Fruit fly (Drosophila melanogaster): Measurements from ENCODE around the gene Srp54.

Gene Srp54

dm6 chr2L:9948520-9948858, 35.8 kb downstream of the Srp54 start:
- TF ChIP-seq CG31627 (GFP tag; optimal IDR thresholded peaks at IDR 0.05) (no peak), Hr39 (GFP tag; optimal IDR thresholded peaks at IDR 0.05) (no peak), CG11902 (GFP tag; optimal IDR thresholded peaks at IDR 0.05) (no peak), Lpt (GFP tag; optimal IDR thresholded peaks at IDR 0.05) (no peak), CG32006 (GFP tag; optimal IDR thresholded peaks at IDR 0.05) (no peak), Sox15 (GFP tag; optimal IDR thresholded peaks at IDR 0.05) (no peak), spab (GFP tag; optimal IDR thresholded peaks at IDR 0.05) (no peak), Eip78C (GFP tag) (no peak), fd85E (GFP tag; optimal IDR thresholded peaks at IDR 0.05) (no peak), svp (GFP tag) (peak; percentile 89), CG15336 (GFP tag; IDR thresholded peaks at IDR 0.05) (no peak), Ets21C (GFP tag; optimal IDR thresholded peaks at IDR 0.05) (no peak), CG8319 (GFP tag; optimal IDR thresholded peaks at IDR 0.05) (no peak), esn (GFP tag; optimal IDR thresholded peaks at IDR 0.05) (no peak), CG6808 (GFP tag; optimal IDR thresholded peaks at IDR 0.05) (peak; percentile 0)

- TF ChIP-seq net (GFP tag; optimal IDR thresholded peaks at IDR 0.05) = peak; percentile 29
- peak; percentile 3 for TF ChIP-seq Sox14 (GFP tag; optimal IDR thresholded peaks at IDR 0.05)
- TF ChIP-seq CG6854 (GFP tag; optimal IDR thresholded peaks at IDR 0.05) = peak; percentile 10
- TF ChIP-seq Smox (GFP tag; optimal IDR thresholded peaks at IDR 0.05) = no peak
- no peak for TF ChIP-seq fd85E (GFP tag; optimal IDR thresholded peaks at IDR 0.05)
- no peak for TF ChIP-seq CG15336 (GFP tag; IDR thresholded peaks at IDR 0.05)
- TF ChIP-seq Eip93F (GFP tag; optimal IDR thresholded peaks at IDR 0.05) = no peak
- no peak for TF ChIP-seq CG6163 (GFP tag; IDR thresholded peaks at IDR 0.05)
- TF ChIP-seq CG4318 (GFP tag; optimal IDR thresholded peaks at IDR 0.05) = no peak
- no peak for TF ChIP-seq spab (GFP tag; optimal IDR thresholded peaks at IDR 0.05)
- peak; percentile 31; the same call in 1 of the 3 replicates for TF ChIP-seq eg (GFP tag; IDR thresholded peaks at IDR 0.05)
- peak; percentile 60 for TF ChIP-seq svp (GFP tag)
- no peak for TF ChIP-seq CG11902 (GFP tag; optimal IDR thresholded peaks at IDR 0.05)
- no peak for TF ChIP-seq CG7368 (GFP tag; optimal IDR thresholded peaks at IDR 0.05)
- TF ChIP-seq OdsH (GFP tag; optimal IDR thresholded peaks at IDR 0.05) = no peak
- no peak for TF ChIP-seq esn (GFP tag; optimal IDR thresholded peaks at IDR 0.05)
- no peak for TF ChIP-seq salr (GFP tag; optimal IDR thresholded peaks at IDR 0.05)
- TF ChIP-seq Ets96B (tag; optimal IDR thresholded peaks at IDR 0.05) = no peak
- TF ChIP-seq fd59A (GFP tag; optimal IDR thresholded peaks at IDR 0.05) = no peak
- no peak for TF ChIP-seq fkh (GFP tag; optimal IDR thresholded peaks at IDR 0.05)
- no peak for TF ChIP-seq Sox15 (GFP tag; optimal IDR thresholded peaks at IDR 0.05)
- no peak for TF ChIP-seq acj6 (GFP tag; optimal IDR thresholded peaks at IDR 0.05)
- no peak for TF ChIP-seq dac (GFP tag; optimal IDR thresholded peaks at IDR 0.05)
- TF ChIP-seq CG8319 (GFP tag; optimal IDR thresholded peaks at IDR 0.05) = no peak
- TF ChIP-seq Ets21C (GFP tag; optimal IDR thresholded peaks at IDR 0.05) = no peak
- TF ChIP-seq dsx (GFP tag; optimal IDR thresholded peaks at IDR 0.05; ENCODE audit: poor library complexity, severe bottlenecking) = no peak
- peak; percentile 34 for TF ChIP-seq Eip78C (GFP tag)
- no peak for TF ChIP-seq Blimp-1 (GFP tag; optimal IDR thresholded peaks at IDR 0.05)
- TF ChIP-seq CG8632 (GFP tag; optimal IDR thresholded peaks at IDR 0.05) = no peak
- TF ChIP-seq CG9139 (GFP tag; optimal IDR thresholded peaks at IDR 0.05) = peak; percentile 36
- peak; percentile 4 for TF ChIP-seq CG3919 (GFP tag; optimal IDR thresholded peaks at IDR 0.05)
- TF ChIP-seq CG6808 (GFP tag; optimal IDR thresholded peaks at IDR 0.05) = peak; percentile 16
- peak; percentile 75 for TF ChIP-seq CG6276 (GFP tag; optimal IDR thresholded peaks at IDR 0.05)
- no peak for TF ChIP-seq CG34406 (GFP tag; optimal IDR thresholded peaks at IDR 0.05)
- no peak for TF ChIP-seq achi (GFP tag; optimal IDR thresholded peaks at IDR 0.05)
- no peak for TF ChIP-seq Eip75B (GFP tag; optimal IDR thresholded peaks at IDR 0.05)
- no peak for TF ChIP-seq CG11294 (GFP tag; IDR thresholded peaks at IDR 0.05)
- no peak for TF ChIP-seq Met (GFP tag; optimal IDR thresholded peaks at IDR 0.05)
- peak; percentile 46 to 49 for TF ChIP-seq ss (GFP tag; optimal IDR thresholded peaks at IDR 0.05)
- peak; percentile 60 for TF ChIP-seq CG16779 (tag; optimal IDR thresholded peaks at IDR 0.05)
- no peak for TF ChIP-seq CG6792 (GFP tag; optimal IDR thresholded peaks at IDR 0.05)
- TF ChIP-seq pdm3 (GFP tag; optimal IDR thresholded peaks at IDR 0.05) = no peak
- TF ChIP-seq vri (GFP tag; optimal IDR thresholded peaks at IDR 0.05) = peak; percentile 79
These were observed 36.7 kb downstream of the Srp54 start for dm6 chr2L:9949178-9950062.

All from whole organism, prepupa.